Worm (Caenorhabditis elegans): Measurements from ENCODE around the gene Y70G10A.3.

DNA sequence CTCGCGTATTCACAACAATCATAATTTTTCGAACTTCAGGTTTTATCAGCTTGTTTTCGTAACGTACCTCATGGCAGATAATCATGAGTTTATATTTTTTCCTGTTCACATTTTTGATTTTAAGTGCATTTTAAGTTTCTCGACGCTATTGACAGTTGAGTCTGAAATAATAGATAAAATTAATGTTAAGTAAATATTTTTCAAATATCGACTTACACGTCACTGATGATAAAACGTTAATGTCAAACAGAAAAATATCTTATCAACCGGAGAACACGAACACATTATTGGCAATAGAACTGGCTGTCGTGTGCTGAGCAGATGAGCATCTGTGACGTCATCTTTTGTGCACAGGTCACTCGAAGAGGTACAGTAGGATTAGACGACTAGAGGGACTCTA, 42.1 kb upstream of the Y70G10A.3 start:
- TF ChIP-seq chd-7 (tag; optimal IDR thresholded peaks at IDR 0.05) (no peak), lin-40 (tag; optimal IDR thresholded peaks at IDR 0.05) (no peak), K12H6.12 (tag; optimal IDR thresholded peaks at IDR 0.05) (no peak), ama-1 (optimal IDR thresholded peaks at IDR 0.05) (no peak), ama-1 (GFP tag; optimal IDR thresholded peaks at IDR 0.05) (no peak), Y79H2A.3 (GFP tag; conservative IDR thresholded peaks at IDR 0.05) (no peak), him-1 (tag; optimal IDR thresholded peaks at IDR 0.05) (no peak), pha-4 (tag; optimal IDR thresholded peaks at IDR 0.05) (no peak), ceh-100 (GFP tag; IDR thresholded peaks at IDR 0.05) (no peak), B0035.1 (tag; optimal IDR thresholded peaks at IDR 0.05) (no peak), C17E4.6 (GFP tag; IDR thresholded peaks at IDR 0.05) (no peak), F52B5.7 (tag; optimal IDR thresholded peaks at IDR 0.05) (no peak), efl-1 (GFP tag; optimal IDR thresholded peaks at IDR 0.05) (no peak), tbx-9 (tag; optimal IDR thresholded peaks at IDR 0.05; ENCODE audit: borderline replicate concordance) (no peak)

All from whole organism, young adult.